Worm (Caenorhabditis elegans) whole organism, mixed stage, embryonic: ENCODE results near the gene idpb-2.

Experiments
- M03D4.4 ChIP-seq: sonication (generic microtip); optimal IDR thresholded peaks from 2 replicates; lab custom pipeline; 2017; ENCODE audit warnings: mild to moderate bottlenecking, missing genetic modification characterization, missing compliant biosample characterization
- bed-3 ChIP-seq: fragments of 200-800 bp; sonication (Bioruptor generic); optimal IDR thresholded peaks from 3 replicates; lab custom pipeline; 2018; ENCODE audit warnings: mild to moderate bottlenecking, missing genetic modification characterization, moderate library complexity, missing compliant biosample characterization
- blmp-1 ChIP-seq: fragments of 150-350 bp; optimal IDR thresholded peaks from 2 replicates; lab custom pipeline; 2014; ENCODE audit warnings: missing biosample characterization, missing genetic modification characterization
- ceh-39 ChIP-seq: fragments of 150-350 bp; optimal IDR thresholded peaks from 2 replicates; lab custom pipeline; 2014; ENCODE audit warnings: missing biosample characterization, missing genetic modification characterization
- ceh-43 ChIP-seq: fragments of 200-800 bp; sonication (Bioruptor generic); optimal IDR thresholded peaks from 2 replicates; lab custom pipeline; 2018; ENCODE audit warnings: mild to moderate bottlenecking, missing genetic modification characterization, moderate library complexity, missing compliant biosample characterization
- ceh-83 ChIP-seq: fragments of 200-800 bp; sonication (Bioruptor generic); optimal IDR thresholded peaks from 2 replicates; lab custom pipeline; 2018; ENCODE audit warnings: mild to moderate bottlenecking, missing genetic modification characterization, missing compliant biosample characterization
- ces-1 ChIP-seq: fragments of 150-350 bp; optimal IDR thresholded peaks from 2 replicates; lab custom pipeline; 2014; ENCODE audit warnings: missing biosample characterization, missing genetic modification reagents, missing genetic modification characterization
- cnd-1 ChIP-seq: fragments of 200-800 bp; sonication (Bioruptor generic); optimal IDR thresholded peaks from 2 replicates; lab custom pipeline; 2018; ENCODE audit warnings: mild to moderate bottlenecking, missing genetic modification characterization, missing compliant biosample characterization
- drap-1 ChIP-seq: fragments of 200-800 bp; sonication (Bioruptor generic); optimal IDR thresholded peaks from 3 replicates; lab custom pipeline; 2018; ENCODE audit warnings: mild to moderate bottlenecking, missing genetic modification characterization, missing compliant biosample characterization
- elt-1 ChIP-seq: sonication (generic microtip); optimal IDR thresholded peaks from 2 replicates; lab custom pipeline; 2017; ENCODE audit warnings: missing genetic modification characterization, mild to moderate bottlenecking, missing compliant biosample characterization, antibody characterized with exemption, moderate library complexity, borderline replicate concordance; ENCODE audit not compliant: insufficient read depth
- flh-1 ChIP-seq: fragments of 200-800 bp; sonication (Bioruptor generic); optimal IDR thresholded peaks from 2 replicates; lab custom pipeline; 2018; ENCODE audit warnings: mild to moderate bottlenecking, missing genetic modification characterization, moderate library complexity, missing compliant biosample characterization
- ham-2 ChIP-seq: fragments of 200-800 bp; sonication (Bioruptor generic); optimal IDR thresholded peaks from 2 replicates; lab custom pipeline; 2018; ENCODE audit warnings: mild to moderate bottlenecking, missing genetic modification characterization, missing compliant biosample characterization
- hlh-1 ChIP-seq: fragments of 150-350 bp; optimal IDR thresholded peaks from 2 replicates; lab custom pipeline; 2014; ENCODE audit warnings: missing biosample characterization, missing genetic modification reagents, missing genetic modification characterization
- lin-13 ChIP-seq: fragments of 150-350 bp; optimal IDR thresholded peaks from 2 replicates; lab custom pipeline; 2014; ENCODE audit warnings: missing biosample characterization, missing genetic modification characterization
- lin-32 ChIP-seq: fragments of 200-800 bp; sonication (Bioruptor generic); optimal IDR thresholded peaks from 2 replicates; lab custom pipeline; 2018; ENCODE audit warnings: mild to moderate bottlenecking, missing genetic modification characterization, missing compliant biosample characterization
- mab-5 ChIP-seq: fragments of 150-350 bp; optimal IDR thresholded peaks from 2 replicates; lab custom pipeline; 2014; ENCODE audit warnings: missing biosample characterization, missing genetic modification characterization
- mep-1 ChIP-seq: fragments of 150-350 bp; optimal IDR thresholded peaks from 2 replicates; lab custom pipeline; 2017; ENCODE audit warnings: missing biosample characterization, missing genetic modification reagents, missing genetic modification characterization, inconsistent platforms
- mls-2 ChIP-seq: sonication (generic microtip); optimal IDR thresholded peaks from 2 replicates; lab custom pipeline; 2016; ENCODE audit warnings: mild to moderate bottlenecking, missing genetic modification characterization, moderate library complexity, missing compliant biosample characterization
- nhr-12 ChIP-seq: fragments of 150-350 bp; optimal IDR thresholded peaks from 2 replicates; lab custom pipeline; 2014; ENCODE audit warnings: missing biosample characterization, missing genetic modification characterization
- nhr-237 ChIP-seq: fragments of 150-350 bp; optimal IDR thresholded peaks from 2 replicates; lab custom pipeline; 2014; ENCODE audit warnings: missing biosample characterization, missing genetic modification characterization
- pha-4 ChIP-seq: fragments of 150-350 bp; optimal IDR thresholded peaks from 2 replicates; lab custom pipeline; 2018; ENCODE audit warnings: missing biosample characterization, missing genetic modification reagents, missing genetic modification characterization
- snpc-4 ChIP-seq: fragments of 150-350 bp; optimal IDR thresholded peaks from 2 replicates; lab custom pipeline; 2014; ENCODE audit warnings: missing biosample characterization, missing genetic modification characterization
- unc-120 ChIP-seq: sonication (generic microtip); optimal IDR thresholded peaks from 2 replicates; lab custom pipeline; 2017; ENCODE audit warnings: missing genetic modification characterization, missing compliant biosample characterization; ENCODE audit not compliant: poor library complexity, severe bottlenecking
- unc-39 ChIP-seq: fragments of 150-350 bp; optimal IDR thresholded peaks from 2 replicates; lab custom pipeline; 2014; ENCODE audit warnings: missing biosample characterization, missing genetic modification characterization
- unc-62 ChIP-seq: fragments of 150-350 bp; optimal IDR thresholded peaks from 2 replicates; lab custom pipeline; 2014; ENCODE audit warnings: missing biosample characterization, missing genetic modification reagents, missing genetic modification characterization
- ztf-11 ChIP-seq: fragments of 150-350 bp; optimal IDR thresholded peaks from 2 replicates; lab custom pipeline; 2014; ENCODE audit warnings: missing biosample characterization, missing genetic modification characterization

idpb-2 gene

ce11 chrII:5103784-5104457, 34.5 kb upstream of the idpb-2 start, which contains the start of the genes C04G6.11 and mpk-2:
C04G6.11 (minus strand) TSS chrII:5103834.
mpk-2 (plus strand) TSS chrII:5104118.
- TF ChIP-seq ceh-39 (tag; lab: Kevin White, UChicago): no peak
- no peak for TF ChIP-seq ces-1 (GFP tag; lab: Kevin White, UChicago)
- no peak for TF ChIP-seq mls-2 (tag; lab: Kevin White, UChicago)
- TF ChIP-seq ceh-43: no peak
- TF ChIP-seq nhr-12 (tag; lab: Kevin White, UChicago): no peak
- no peak for TF ChIP-seq lin-32
- no peak for TF ChIP-seq ztf-11 (tag; lab: Kevin White, UChicago)
- TF ChIP-seq hlh-1 (tag; lab: Kevin White, UChicago): no peak
- no peak for TF ChIP-seq blmp-1 (tag; lab: Kevin White, UChicago)
- TF ChIP-seq unc-62 (GFP tag; lab: Kevin White, UChicago): no peak
- no peak for TF ChIP-seq flh-1 (GFP tag; lab: Kevin White, UChicago)
- no peak for TF ChIP-seq bed-3 (GFP tag; lab: Kevin White, UChicago)

ce11 chrII:5103189-5103588, 33.8 kb upstream of the idpb-2 start:
- TF ChIP-seq pha-4: no peak
- no peak for TF ChIP-seq mab-5 (tag; lab: Kevin White, UChicago)
- TF ChIP-seq snpc-4: no peak
- no peak for TF ChIP-seq mep-1 (tag; lab: Kevin White, UChicago)
- no peak for TF ChIP-seq blmp-1 (tag; lab: Kevin White, UChicago)
- no peak for TF ChIP-seq unc-120 (tag; lab: Kevin White, UChicago)
- TF ChIP-seq nhr-237 (tag; lab: Kevin White, UChicago): no peak

DNA sequence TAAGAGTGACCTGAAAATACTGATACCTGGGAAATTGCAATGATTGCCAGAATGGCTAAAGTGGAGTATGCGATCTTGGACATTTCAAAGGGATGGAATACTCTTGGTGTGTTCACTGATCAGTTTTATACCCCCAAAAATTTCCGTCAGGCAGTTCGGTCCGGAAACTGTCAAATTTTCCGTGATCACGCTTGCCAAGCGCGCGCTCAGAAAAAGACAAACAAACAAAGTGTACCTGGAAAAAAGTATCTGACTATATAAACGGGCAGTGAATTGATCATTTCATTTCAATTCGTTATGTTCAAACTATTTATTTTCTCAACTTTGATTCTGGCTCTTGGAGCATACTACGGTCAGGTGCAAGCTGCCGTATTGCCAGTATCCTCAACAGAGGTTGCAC, 32.3 kb upstream of the idpb-2 start, which contains the start of the genes idpb-3 and idpb-1:
idpb-3 (minus strand) TSS at position 101 of the 400 bp plus-strand sequence.
idpb-1 (plus strand) TSS at position 284 of the 400 bp plus-strand sequence.
- TF ChIP-seq unc-120 (tag; lab: Kevin White, UChicago) (no peak), flh-1 (GFP tag; lab: Kevin White, UChicago) (no peak), mls-2 (tag; lab: Kevin White, UChicago) (no peak), ceh-83 (GFP tag; lab: Kevin White, UChicago) (no peak), nhr-12 (tag; lab: Kevin White, UChicago) (no peak), ham-2 (GFP tag; lab: Kevin White, UChicago) (no peak)

- TF ChIP-seq ztf-11 (tag; lab: Kevin White, UChicago): no peak
- no peak for TF ChIP-seq ceh-43
- TF ChIP-seq unc-120 (tag; lab: Kevin White, UChicago): no peak
- TF ChIP-seq, all 35 proteins: peak for 0
Measured at ce11 chrII:5099649-5100048, 30.2 kb upstream of the idpb-2 start, which contains the start of gene C04G6.6. C04G6.6 (minus strand) TSS chrII:5099749.

DNA sequence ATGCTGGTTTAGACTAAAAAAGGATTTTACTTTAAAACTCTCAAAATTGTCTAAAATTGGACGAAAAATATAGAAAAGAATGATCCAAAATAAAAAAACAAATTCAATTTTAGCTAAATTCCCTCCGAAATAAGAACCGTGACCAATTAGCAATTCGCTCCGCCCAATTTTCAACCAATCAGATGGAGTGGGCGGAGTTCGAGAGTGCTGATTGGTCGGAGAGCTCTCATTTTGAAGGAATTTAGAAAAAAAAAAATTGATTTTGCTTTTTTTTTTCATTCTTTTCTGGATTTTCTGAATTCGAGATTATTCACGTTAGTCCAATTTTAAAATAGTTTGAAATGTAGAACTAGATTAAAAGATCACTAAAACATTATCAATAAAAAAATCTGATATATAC, 29.6 kb upstream of the idpb-2 start:
- no peak for TF ChIP-seq nhr-237 (tag; lab: Kevin White, UChicago)
- TF ChIP-seq nhr-12 (tag; lab: Kevin White, UChicago): no peak
- TF ChIP-seq drap-1 (GFP tag; lab: Kevin White, UChicago): no peak
- TF ChIP-seq ceh-43: no peak
- no peak for TF ChIP-seq M03D4.4
- TF ChIP-seq mep-1 (tag; lab: Kevin White, UChicago): no peak
- TF ChIP-seq unc-39 (tag; lab: Kevin White, UChicago): no peak
- no peak for TF ChIP-seq ces-1 (GFP tag; lab: Kevin White, UChicago)
- no peak for TF ChIP-seq lin-32
- TF ChIP-seq, all 35 proteins: peak for 0

DNA sequence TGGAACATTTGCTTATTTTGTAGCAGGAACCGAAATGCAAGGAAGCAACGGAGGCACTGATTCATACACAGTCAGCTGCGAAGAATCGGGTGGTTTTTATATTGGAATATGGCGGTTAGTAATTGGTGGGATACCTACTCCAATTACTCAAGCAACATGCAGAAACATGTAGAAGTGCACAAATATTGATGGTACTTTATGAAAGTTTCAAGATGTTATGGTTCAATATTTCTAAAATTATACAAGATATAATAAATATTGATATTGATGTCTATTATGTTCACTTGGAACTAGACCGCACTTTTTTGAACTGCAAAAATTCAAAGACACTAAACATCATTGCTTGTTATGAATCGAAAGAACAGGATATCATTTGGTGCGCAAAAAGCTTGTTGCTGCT, 24.5 kb upstream of the idpb-2 start, which contains the start of gene C04G6.13:
C04G6.13 (plus strand) TSS at position 301 of the 400 bp plus-strand sequence.
- TF ChIP-seq elt-1 (tag; lab: Kevin White, UChicago) (no peak), lin-13 (tag; lab: Kevin White, UChicago) (no peak), cnd-1 (tag; lab: Kevin White, UChicago) (no peak)
